Fruit fly (Drosophila melanogaster): ENCODE data around the gene CG17107.

DNA sequence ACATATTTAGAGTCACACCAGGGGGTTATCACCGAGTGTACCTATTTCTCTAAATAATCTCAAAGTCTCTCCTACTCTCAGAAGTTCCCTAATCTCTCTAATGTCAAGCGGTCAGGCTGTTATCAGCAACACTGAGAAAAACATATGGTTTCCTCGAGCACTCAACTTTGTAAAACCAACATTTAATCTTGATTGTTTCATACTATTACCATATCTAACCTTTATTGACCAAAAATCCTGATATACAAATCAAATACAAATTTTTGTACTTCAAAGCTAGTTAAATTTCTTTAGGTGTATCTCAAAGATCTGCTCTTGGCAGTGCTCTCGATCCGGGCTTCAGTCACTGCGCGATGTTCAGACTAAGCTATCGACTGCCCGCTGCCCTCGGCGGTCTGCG lies 21.6 kb downstream of the CG17107 start, which contains the start of gene CG6415:
- TF ChIP-seq CG15710 (tag; optimal IDR thresholded peaks at IDR 0.05) (no peak), Snoo (tag; optimal IDR thresholded peaks at IDR 0.05) (no peak), EcR (GFP tag; optimal IDR thresholded peaks at IDR 0.05) (no peak), CG8159 (tag; optimal IDR thresholded peaks at IDR 0.05) (no peak), CG34367 (tag; optimal IDR thresholded peaks at IDR 0.05) (no peak), CG4496 (GFP tag; IDR thresholded peaks at IDR 0.05) (peak; percentile 82), CG32121 (GFP tag; IDR thresholded peaks at IDR 0.05) (peak; percentile 85), fd96Ca (GFP tag; IDR thresholded peaks at IDR 0.05) (peak; percentile 69), gl (tag; optimal IDR thresholded peaks at IDR 0.05) (no peak), CG12605 (GFP tag; IDR thresholded peaks at IDR 0.05) (peak; percentile 54; the same call in 1 of the 2 replicates), Pif1B (GFP tag; optimal IDR thresholded peaks at IDR 0.05) (no peak), Ets98B (GFP tag; IDR thresholded peaks at IDR 0.05) (peak; percentile 76)

Data from whole organism, pupa.